Fruit fly (Drosophila melanogaster) whole organism, embryonic: ENCODE measurements around the gene CG9992.
A peak's percentile ranks its signal among the peaks of the same experiment; 100 is the strongest.

Source experiments
- B-H2 ChIP-seq: fragments of 200-800 bp; sonication (Bioruptor generic); optimal IDR thresholded peaks from 2 replicates; lab custom pipeline; 2018; ENCODE audit warnings: missing biosample characterization, mild to moderate bottlenecking, missing genetic modification characterization
- Bdp1 ChIP-seq: fragments of 200-800 bp; sonication (Bioruptor generic); optimal IDR thresholded peaks from 3 replicates; lab custom pipeline; 2016; ENCODE audit warnings: missing biosample characterization, missing genetic modification characterization
- Blimp-1 ChIP-seq: fragments of 200-800 bp; sonication (Bioruptor generic); optimal IDR thresholded peaks from 3 replicates; lab custom pipeline; 2018; ENCODE audit warnings: missing biosample characterization, missing genetic modification characterization, mild to moderate bottlenecking, moderate library complexity, missing genetic modification reagents
- BtbVII ChIP-seq: fragments of 200-800 bp; sonication (Bioruptor generic); optimal IDR thresholded peaks from 3 replicates; lab custom pipeline; 2017; ENCODE audit warnings: missing biosample characterization, mild to moderate bottlenecking, missing genetic modification characterization
- CG11696 ChIP-seq: fragments of 200-800 bp; sonication (Bioruptor generic); IDR thresholded peaks from 2 replicates; pipeline ENCODE4 v1.3.6; 2022; ENCODE audit warnings: missing biosample characterization, missing genetic modification characterization
- CG12299 ChIP-seq: fragments of 200-800 bp; sonication (Bioruptor generic); optimal IDR thresholded peaks from 2 replicates; lab custom pipeline; 2018; ENCODE audit warnings: missing biosample characterization, mild to moderate bottlenecking, missing genetic modification characterization
- CG13775 ChIP-seq: fragments of 200-800 bp; sonication (Bioruptor generic); optimal IDR thresholded peaks from 3 replicates; lab custom pipeline; 2017; ENCODE audit warnings: missing biosample characterization, mild to moderate bottlenecking, missing genetic modification characterization
- CG14441 ChIP-seq: fragments of 200-800 bp; sonication (Bioruptor generic); IDR thresholded peaks from 2 replicates; pipeline ENCODE4 v1.3.6; 2022; ENCODE audit warnings: missing biosample characterization, missing genetic modification characterization
- CG15514 ChIP-seq: fragments of 200-800 bp; sonication (Bioruptor generic); optimal IDR thresholded peaks from 3 replicates; lab custom pipeline; 2017; ENCODE audit warnings: missing biosample characterization, missing genetic modification characterization, mild to moderate bottlenecking, moderate library complexity, missing genetic modification reagents
- CG17186 ChIP-seq: fragments of 200-800 bp; sonication (Bioruptor generic); optimal IDR thresholded peaks from 3 replicates; lab custom pipeline; 2017; ENCODE audit warnings: missing biosample characterization, missing genetic modification reagents, missing genetic modification characterization
- CG17385 ChIP-seq: fragments of 200-800 bp; sonication (Bioruptor generic); optimal IDR thresholded peaks from 3 replicates; lab custom pipeline; 2018; ENCODE audit warnings: missing biosample characterization, mild to moderate bottlenecking, missing genetic modification characterization
- CG18262 ChIP-seq: fragments of 200-800 bp; optimal IDR thresholded peaks from 3 replicates; lab custom pipeline; 2019; ENCODE audit warnings: missing biosample characterization, mild to moderate bottlenecking, missing genetic modification characterization, moderate library complexity
- CG18764 ChIP-seq: fragments of 200-800 bp; sonication (Bioruptor generic); optimal IDR thresholded peaks from 3 replicates; lab custom pipeline; 2016; ENCODE audit warnings: missing biosample characterization, missing genetic modification characterization
- CG2712 ChIP-seq: fragments of 200-800 bp; optimal IDR thresholded peaks from 3 replicates; lab custom pipeline; 2019; ENCODE audit warnings: missing biosample characterization, mild to moderate bottlenecking, missing genetic modification characterization, moderate library complexity
- CG2889 ChIP-seq: fragments of 200-800 bp; sonication (Bioruptor generic); IDR thresholded peaks from 3 replicates; pipeline ENCODE4 v1.3.6; 2022; ENCODE audit warnings: missing biosample characterization, missing genetic modification characterization
- CG4360 ChIP-seq: fragments of 200-800 bp; sonication (Bioruptor generic); IDR thresholded peaks from 2 replicates; pipeline ENCODE4 v1.3.6; 2022; ENCODE audit warnings: missing biosample characterization, missing genetic modification characterization
- CG6654 ChIP-seq: fragments of 200-800 bp; sonication (Bioruptor generic); optimal IDR thresholded peaks from 2 replicates; lab custom pipeline; 2017; ENCODE audit warnings: missing biosample characterization, mild to moderate bottlenecking, missing genetic modification characterization
- CG7556 ChIP-seq: fragments of 200-800 bp; sonication (Bioruptor generic); optimal IDR thresholded peaks from 2 replicates; lab custom pipeline; 2017; ENCODE audit warnings: missing biosample characterization, mild to moderate bottlenecking, missing genetic modification characterization
- CG8388 ChIP-seq: fragments of 200-800 bp; sonication (Bioruptor generic); optimal IDR thresholded peaks from 2 replicates; lab custom pipeline; 2019; ENCODE audit warnings: missing biosample characterization, mild to moderate bottlenecking, missing genetic modification characterization, moderate library complexity
- CG9437 ChIP-seq: fragments of 200-800 bp; sonication (Bioruptor generic); optimal IDR thresholded peaks from 2 replicates; lab custom pipeline; 2018; ENCODE audit warnings: missing biosample characterization, mild to moderate bottlenecking, missing genetic modification characterization
- CTCF ChIP-seq: fragments of 200-800 bp; sonication (Bioruptor generic); optimal IDR thresholded peaks from 2 replicates; lab custom pipeline; 2017; ENCODE audit warnings: missing biosample characterization, mild to moderate bottlenecking, missing genetic modification characterization, moderate library complexity
- CrebB ChIP-seq: fragments of 200-800 bp; sonication (Bioruptor generic); optimal IDR thresholded peaks from 3 replicates; lab custom pipeline; 2018; ENCODE audit warnings: missing biosample characterization, mild to moderate bottlenecking, missing genetic modification characterization
- Dbx ChIP-seq: fragments of 200-800 bp; sonication (Bioruptor generic); IDR thresholded peaks from 3 replicates; pipeline ENCODE4 v1.3.6; 2022; ENCODE audit warnings: missing biosample characterization, missing genetic modification characterization
- ERR ChIP-seq: fragments of 200-800 bp; sonication (Bioruptor generic); optimal IDR thresholded peaks from 2 replicates; lab custom pipeline; 2016; ENCODE audit warnings: missing biosample characterization, missing genetic modification characterization
- Elba2 ChIP-seq: fragments of 200-800 bp; sonication (Bioruptor generic); optimal IDR thresholded peaks from 3 replicates; lab custom pipeline; 2016; ENCODE audit warnings: missing biosample characterization, missing genetic modification characterization
- Fer3 ChIP-seq: fragments of 200-800 bp; sonication (Bioruptor generic); optimal IDR thresholded peaks from 2 replicates; lab custom pipeline; 2018; ENCODE audit warnings: missing biosample characterization, mild to moderate bottlenecking, missing genetic modification characterization, moderate library complexity
- HmgD ChIP-seq: fragments of 200-800 bp; sonication (Bioruptor generic); optimal IDR thresholded peaks from 3 replicates; lab custom pipeline; 2016; ENCODE audit warnings: missing biosample characterization, missing genetic modification characterization
- Hmr ChIP-seq: fragments of 200-800 bp; sonication (Bioruptor generic); optimal IDR thresholded peaks from 3 replicates; lab custom pipeline; 2017; ENCODE audit warnings: mild to moderate bottlenecking, missing biosample characterization, missing genetic modification reagents, missing genetic modification characterization
- MESR4 ChIP-seq: fragments of 200-800 bp; sonication (Bioruptor generic); optimal IDR thresholded peaks from 2 replicates; lab custom pipeline; 2018; ENCODE audit warnings: missing biosample characterization, mild to moderate bottlenecking, missing genetic modification characterization, moderate library complexity
- Max ChIP-seq: fragments of 200-800 bp; sonication (Bioruptor generic); optimal IDR thresholded peaks from 2 replicates; lab custom pipeline; 2016; ENCODE audit warnings: missing biosample characterization, mild to moderate bottlenecking, missing genetic modification characterization
- Med ChIP-seq: fragments of 200-800 bp; sonication (Bioruptor generic); peaks from one replicate; lab custom pipeline; 2016; ENCODE audit warnings: missing biosample characterization, missing genetic modification characterization, mild to moderate bottlenecking, inconsistent platforms, moderate library complexity
- NFAT ChIP-seq: fragments of 200-800 bp; sonication (Bioruptor generic); IDR thresholded peaks from 2 replicates; pipeline ENCODE4 v1.3.6; 2022; ENCODE audit warnings: missing biosample characterization, missing genetic modification characterization
- Ptx1 ChIP-seq: fragments of 200-800 bp; sonication (Bioruptor generic); IDR thresholded peaks from 2 replicates; pipeline ENCODE4 v1.3.6; 2022; ENCODE audit warnings: missing biosample characterization, missing genetic modification characterization
- Rfx ChIP-seq: fragments of 200-800 bp; sonication (Bioruptor generic); IDR thresholded peaks from 2 replicates; pipeline ENCODE4 v1.3.6; 2022; ENCODE audit warnings: missing biosample characterization, missing genetic modification characterization
- Usf ChIP-seq: fragments of 200-800 bp; sonication (Bioruptor generic); optimal IDR thresholded peaks from 2 replicates; lab custom pipeline; 2017; ENCODE audit warnings: missing genotype, missing biosample characterization, missing genetic modification characterization
- ara ChIP-seq: fragments of 200-800 bp; sonication (Bioruptor generic); IDR thresholded peaks from 2 replicates; pipeline ENCODE4 v1.3.6; 2022; ENCODE audit warnings: missing biosample characterization, missing genetic modification characterization
- bab2 ChIP-seq: fragments of 200-800 bp; sonication (Bioruptor generic); optimal IDR thresholded peaks from 2 replicates; lab custom pipeline; 2016; ENCODE audit warnings: missing biosample characterization, missing genetic modification characterization
- cad ChIP-seq: fragments of >200 bp; optimal IDR thresholded peaks from 2 replicates; lab custom pipeline; 2017; ENCODE audit warnings: missing biosample characterization, missing genetic modification characterization
- eyg ChIP-seq: fragments of 200-800 bp; sonication (Bioruptor generic); optimal IDR thresholded peaks from 3 replicates; lab custom pipeline; 2016; ENCODE audit warnings: missing biosample characterization, missing genetic modification characterization
- gcm ChIP-seq: fragments of 200-800 bp; sonication (Bioruptor generic); optimal IDR thresholded peaks from 2 replicates; lab custom pipeline; 2019; ENCODE audit warnings: missing biosample characterization, mild to moderate bottlenecking, missing genetic modification characterization, moderate library complexity
- gfzf ChIP-seq: fragments of 200-800 bp; sonication (Bioruptor generic); optimal IDR thresholded peaks from 2 replicates; lab custom pipeline; 2016; ENCODE audit warnings: missing biosample characterization, mild to moderate bottlenecking, missing genetic modification characterization, moderate library complexity
- grau ChIP-seq: fragments of 200-800 bp; optimal IDR thresholded peaks from 3 replicates; lab custom pipeline; 2019; ENCODE audit warnings: missing biosample characterization, mild to moderate bottlenecking, missing genetic modification characterization, moderate library complexity
- ind ChIP-seq: fragments of 200-800 bp; sonication (Bioruptor generic); optimal IDR thresholded peaks from 3 replicates; lab custom pipeline; 2016; ENCODE audit warnings: missing biosample characterization, missing genetic modification characterization
- jumu ChIP-seq: fragments of 200-800 bp; sonication (Bioruptor generic); optimal IDR thresholded peaks from 3 replicates; lab custom pipeline; 2016; ENCODE audit warnings: missing biosample characterization, missing genetic modification characterization
- nmo ChIP-seq: fragments of 200-800 bp; sonication (Bioruptor generic); optimal IDR thresholded peaks from 2 replicates; lab custom pipeline; 2018; ENCODE audit warnings: missing biosample characterization, mild to moderate bottlenecking, missing genetic modification characterization, moderate library complexity
- pfk ChIP-seq: fragments of 200-800 bp; sonication (Bioruptor generic); optimal IDR thresholded peaks from 2 replicates; lab custom pipeline; 2018; ENCODE audit warnings: missing biosample characterization, mild to moderate bottlenecking, missing genetic modification characterization, moderate library complexity
- rib ChIP-seq: fragments of 200-800 bp; sonication (Bioruptor generic); IDR thresholded peaks from 2 replicates; pipeline ENCODE4 v1.3.6; 2022; ENCODE audit warnings: missing biosample characterization, missing genetic modification characterization
- shn ChIP-seq: fragments of 200-800 bp; sonication (Bioruptor generic); optimal IDR thresholded peaks from 3 replicates; lab custom pipeline; 2016; ENCODE audit warnings: missing biosample characterization, missing genetic modification characterization
- sima ChIP-seq: fragments of 200-800 bp; sonication (Bioruptor generic); optimal IDR thresholded peaks from 2 replicates; lab custom pipeline; 2016; ENCODE audit warnings: missing biosample characterization, missing genetic modification characterization
- tll ChIP-seq, 2 experiments: fragments of 200-800 bp in 1 of 2; fragments of >200 bp in 1 of 2; sonication (Bioruptor generic) in 1 of 2; optimal IDR thresholded peaks; 2 replicates each; lab custom pipeline; 2017 to 2019; ENCODE audit warnings: missing biosample characterization in 2 of 2, missing genetic modification characterization in 2 of 2, mild to moderate bottlenecking in 1 of 2, moderate library complexity in 1 of 2

Gene CG9992

dm6 chrX:16358670-16359320, 25.9 kb downstream of the CG9992 start, which contains the start of the genes U2af50 and PIG-Q (continued):
- TF ChIP-seq nmo (GFP tag; lab: Kevin White, UChicago) (peak; percentile 97), Med (GFP tag; lab: Kevin White, UChicago) (peak; percentile 90), ERR (GFP tag; lab: Kevin White, UChicago) (no peak), Dbx (GFP tag; lab: Robert Waterston, UW) (peak; percentile 94), rib (peak; percentile 70), CG12299 (tag; lab: Kevin White, UChicago) (peak; percentile 87), CrebB (tag; lab: Kevin White, UChicago) (peak; percentile 80), ara (GFP tag; lab: Robert Waterston, UW) (no peak; the same call in 1 of the 2 replicates), CG7556 (peak; percentile 90), Hmr (GFP tag; lab: Kevin White, UChicago) (no peak), BtbVII (GFP tag; lab: Kevin White, UChicago) (peak; percentile 90), shn (GFP tag; lab: Kevin White, UChicago) (no peak), CG18262 (tag; lab: Kevin White, UChicago) (peak; percentile 95), CG9437 (GFP tag; lab: Kevin White, UChicago) (peak; percentile 90), CG2712 (tag; lab: Kevin White, UChicago) (peak; percentile 96), CG6654 (GFP tag; lab: Kevin White, UChicago) (peak; percentile 79), Elba2 (peak; percentile 30), jumu (peak; percentile 32), Max (GFP tag; lab: Kevin White, UChicago) (peak; percentile 84), NFAT (GFP tag; lab: Robert Waterston, UW) (no peak), CG15514 (peak; percentile 85), CG4360 (GFP tag; lab: Robert Waterston, UW) (peak; percentile 67), CTCF (GFP tag; lab: Kevin White, UChicago) (peak; percentile 41), CG17385 (GFP tag; lab: Kevin White, UChicago) (peak; percentile 87), Bdp1 (GFP tag; lab: Kevin White, UChicago) (no peak), B-H2 (GFP tag; lab: Kevin White, UChicago) (peak; percentile 89), CG17186 (GFP tag; lab: Kevin White, UChicago) (peak; percentile 42), HmgD (GFP tag; lab: Kevin White, UChicago) (no peak), CG2889 (GFP tag; lab: Robert Waterston, UW) (no peak), bab2 (peak; percentile 71), CG13775 (GFP tag; lab: Kevin White, UChicago) (peak; percentile 95), cad (GFP tag; lab: Kevin White, UChicago) (no peak), tll (GFP tag; optimal IDR thresholded peaks at IDR 0.05; lab: Kevin White, UChicago) (peak in 1 of 2 experiments; percentile 48), gfzf (GFP tag; lab: Kevin White, UChicago) (no peak), sima (GFP tag; lab: Kevin White, UChicago) (no peak), Ptx1 (GFP tag; lab: Robert Waterston, UW) (peak; percentile 95), ind (GFP tag; lab: Kevin White, UChicago) (peak; percentile 93), CG8388 (GFP tag; lab: Kevin White, UChicago) (peak; percentile 93), CG14441 (GFP tag; lab: Robert Waterston, UW) (peak; percentile 91), Usf (GFP tag; lab: Kevin White, UChicago) (peak; percentile 91), Blimp-1 (peak; percentile 90), gcm (GFP tag; lab: Kevin White, UChicago) (peak; percentile 92), CG18764 (GFP tag; lab: Kevin White, UChicago) (peak; percentile 91), pfk (peak; percentile 97), MESR4 (peak; percentile 49), CG11696 (peak; percentile 76; the same call in 1 of the 2 replicates), eyg (GFP tag; lab: Kevin White, UChicago) (peak; percentile 16), Rfx (GFP tag; lab: Robert Waterston, UW) (peak; percentile 93), Fer3 (tag; lab: Kevin White, UChicago) (peak; percentile 94), grau (peak; percentile 95)
